Worm (Caenorhabditis elegans) whole organism, L4 larva: Measurements from ENCODE around the gene F22F7.7.

Experiments
- D1046.2 ChIP-seq: fragments of 200-800 bp; sonication (Bioruptor generic); IDR thresholded peaks from 2 replicates; pipeline ENCODE4 v1.3.6; 2022; ENCODE audit warnings: missing genetic modification characterization, missing compliant biosample characterization
- F10B5.3 ChIP-seq: sonication (generic microtip); optimal IDR thresholded peaks from 2 replicates; lab custom pipeline; 2016; ENCODE audit warnings: mild to moderate bottlenecking, missing genetic modification characterization, missing compliant biosample characterization
- F49E8.2 ChIP-seq: sonication (generic microtip); optimal IDR thresholded peaks from 2 replicates; lab custom pipeline; 2016; ENCODE audit warnings: missing compliant biosample characterization, mild to moderate bottlenecking, missing genetic modification characterization, borderline replicate concordance
- Y48G9A.11 ChIP-seq: fragments of 200-800 bp; sonication (Bioruptor generic); IDR thresholded peaks from 2 replicates; pipeline ENCODE4 v1.3.6; 2022; ENCODE audit warnings: missing genetic modification reagents, missing genetic modification characterization, missing compliant biosample characterization
- Y75B8A.6 ChIP-seq: fragments of 200-800 bp; sonication (Bioruptor generic); IDR thresholded peaks from 2 replicates; pipeline ENCODE4 v1.3.6; 2022; ENCODE audit warnings: missing genetic modification reagents, missing genetic modification characterization, missing compliant biosample characterization
- ZK546.5 ChIP-seq, 2 experiments: sonication (generic microtip); optimal IDR thresholded peaks; 2 replicates each; lab custom pipeline; 2017; ENCODE audit warnings: missing biosample characterization in 2 of 2, missing genetic modification characterization in 2 of 2
- arid-1 ChIP-seq: fragments of 200-800 bp; sonication (Bioruptor generic); conservative IDR thresholded peaks from 2 replicates; pipeline ENCODE4 v1.3.6; 2022; ENCODE audit warnings: missing genetic modification reagents, missing genetic modification characterization, missing compliant biosample characterization
- ceh-20 ChIP-seq: fragments of 200-800 bp; sonication (Bioruptor generic); IDR thresholded peaks from 2 replicates; pipeline ENCODE4 v1.3.6; 2022; ENCODE audit warnings: missing genetic modification reagents, missing genetic modification characterization, missing compliant biosample characterization
- ceh-28 ChIP-seq: fragments of 150-350 bp; optimal IDR thresholded peaks from 2 replicates; lab custom pipeline; 2014; ENCODE audit warnings: missing biosample characterization, missing genetic modification reagents, missing genetic modification characterization
- ceh-82 ChIP-seq: sonication (generic microtip); optimal IDR thresholded peaks from 2 replicates; lab custom pipeline; 2017; ENCODE audit warnings: missing biosample characterization, missing genetic modification characterization
- dmd-6 ChIP-seq: fragments of 200-800 bp; sonication (Bioruptor generic); IDR thresholded peaks from 2 replicates; pipeline ENCODE4 v1.3.6; 2022; ENCODE audit warnings: missing genetic modification reagents, missing genetic modification characterization, missing compliant biosample characterization
- dpl-1 ChIP-seq: fragments of 150-350 bp; optimal IDR thresholded peaks from 2 replicates; lab custom pipeline; 2014; ENCODE audit warnings: missing biosample characterization, missing genetic modification reagents, missing genetic modification characterization
- egl-27 ChIP-seq: sonication (generic microtip); optimal IDR thresholded peaks from 3 replicates; lab custom pipeline; 2017; ENCODE audit warnings: missing biosample characterization, missing genetic modification reagents, missing genetic modification characterization
- hif-1 ChIP-seq, 2 experiments: sonication (generic microtip); optimal IDR thresholded peaks; 2 replicates each; lab custom pipeline; 2016 to 2017; ENCODE audit warnings: missing compliant biosample characterization in 2 of 2, missing genetic modification characterization in 2 of 2, missing genetic modification reagents in 2 of 2, missing genotype in 2 of 2, mild to moderate bottlenecking in 1 of 2
- hlh-11 ChIP-seq: fragments of 200-800 bp; sonication (Bioruptor generic); optimal IDR thresholded peaks from 2 replicates; lab custom pipeline; 2018; ENCODE audit warnings: mild to moderate bottlenecking, missing genetic modification characterization, missing compliant biosample characterization
- hlh-30 ChIP-seq: sonication (generic microtip); optimal IDR thresholded peaks from 2 replicates; lab custom pipeline; 2017; ENCODE audit warnings: antibody characterized with exemption, mild to moderate bottlenecking, missing genetic modification characterization, missing compliant biosample characterization; ENCODE audit not compliant: insufficient read depth
- hmg-1.1 ChIP-seq: fragments of 200-800 bp; sonication (Bioruptor generic); IDR thresholded peaks from 2 replicates; pipeline ENCODE4 v1.3.6; 2022; ENCODE audit warnings: missing genetic modification reagents, missing genetic modification characterization, missing compliant biosample characterization
- jun-1 ChIP-seq: fragments of 150-350 bp; optimal IDR thresholded peaks from 2 replicates; lab custom pipeline; 2014; ENCODE audit warnings: missing biosample characterization, missing genetic modification reagents, missing genetic modification characterization
- lin-29 ChIP-seq: fragments of 200-800 bp; sonication (Bioruptor generic); IDR thresholded peaks from 2 replicates; pipeline ENCODE4 v1.3.6; 2022; ENCODE audit warnings: missing genetic modification reagents, missing genetic modification characterization, missing compliant biosample characterization
- lin-38 ChIP-seq: fragments of 200-800 bp; sonication (Bioruptor generic); IDR thresholded peaks from 2 replicates; pipeline ENCODE4 v1.3.6; 2022; ENCODE audit warnings: missing genetic modification reagents, missing genetic modification characterization, missing compliant biosample characterization
- mdl-1 ChIP-seq, 2 experiments: fragments of 150-350 bp in 1 of 2; sonication (generic microtip) in 1 of 2; optimal IDR thresholded peaks; 2 replicates each; lab custom pipeline; 2014 to 2017; ENCODE audit warnings: missing biosample characterization in 2 of 2, missing genetic modification characterization in 2 of 2
- nhr-102 ChIP-seq: sonication (generic microtip); optimal IDR thresholded peaks from 2 replicates; lab custom pipeline; 2016; ENCODE audit warnings: mild to moderate bottlenecking, missing genetic modification characterization, moderate library complexity, missing compliant biosample characterization
- nhr-237 ChIP-seq: sonication (generic microtip); optimal IDR thresholded peaks from 2 replicates; lab custom pipeline; 2017; ENCODE audit warnings: missing biosample characterization, missing genetic modification characterization
- nhr-25 ChIP-seq: sonication (generic microtip); optimal IDR thresholded peaks from 2 replicates; lab custom pipeline; 2017; ENCODE audit warnings: missing genetic modification characterization, mild to moderate bottlenecking, missing compliant biosample characterization, antibody characterized with exemption, moderate library complexity, borderline replicate concordance; ENCODE audit not compliant: insufficient read depth
- nhr-41 ChIP-seq: fragments of 200-800 bp; sonication (Bioruptor generic); IDR thresholded peaks from 2 replicates; pipeline ENCODE4 v1.3.6; 2022; ENCODE audit warnings: missing genetic modification reagents, missing genetic modification characterization, missing compliant biosample characterization
- nhr-42 ChIP-seq: fragments of 200-800 bp; sonication (Bioruptor generic); IDR thresholded peaks from 2 replicates; pipeline ENCODE4 v1.3.6; 2022; ENCODE audit warnings: missing genetic modification characterization, missing compliant biosample characterization
- nhr-6 ChIP-seq: fragments of 150-350 bp; optimal IDR thresholded peaks from 2 replicates; lab custom pipeline; 2014; ENCODE audit warnings: missing biosample characterization, missing genetic modification characterization
- saeg-2 ChIP-seq: fragments of 200-800 bp; sonication (Bioruptor generic); IDR thresholded peaks from 2 replicates; pipeline ENCODE4 v1.3.6; 2022; ENCODE audit warnings: missing genetic modification reagents, missing genetic modification characterization, missing compliant biosample characterization
- sdz-12 ChIP-seq: fragments of 200-800 bp; sonication (Bioruptor generic); optimal IDR thresholded peaks from 2 replicates; lab custom pipeline; 2018; ENCODE audit warnings: mild to moderate bottlenecking, missing genetic modification characterization, missing compliant biosample characterization
- snpc-1.2 ChIP-seq: fragments of 200-800 bp; sonication (Bioruptor generic); IDR thresholded peaks from 2 replicates; pipeline ENCODE4 v1.3.6; 2022; ENCODE audit warnings: missing genetic modification reagents, missing genetic modification characterization, missing compliant biosample characterization
- spr-1 ChIP-seq: sonication (generic microtip); optimal IDR thresholded peaks from 2 replicates; lab custom pipeline; 2016; ENCODE audit warnings: mild to moderate bottlenecking, missing genetic modification characterization, missing compliant biosample characterization
- tag-97 ChIP-seq: fragments of 200-800 bp; sonication (Bioruptor generic); IDR thresholded peaks from 2 replicates; pipeline ENCODE4 v1.3.6; 2022; ENCODE audit warnings: missing genetic modification characterization, missing compliant biosample characterization
- unc-130 ChIP-seq: sonication (generic microtip); optimal IDR thresholded peaks from 2 replicates; lab custom pipeline; 2016; ENCODE audit warnings: missing genetic modification reagents, missing genetic modification characterization, missing compliant biosample characterization
- unc-62 ChIP-seq, 3 experiments: fragments of 150-350 bp in 1 of 3; sonication (generic microtip); optimal IDR thresholded peaks in 2 of 3; peaks in 1 of 3; 1 replicate in 1 of 3; 2 replicates in 2 of 3; lab custom pipeline; 2014 to 2017; ENCODE audit warnings: missing biosample characterization in 3 of 3, missing genetic modification characterization in 3 of 3, missing genetic modification reagents in 3 of 3, missing genotype in 1 of 3
- zag-1 ChIP-seq: fragments of 150-350 bp; optimal IDR thresholded peaks from 2 replicates; lab custom pipeline; 2014; ENCODE audit warnings: missing biosample characterization, missing genetic modification characterization
- zfp-3 ChIP-seq: fragments of 200-800 bp; sonication (Bioruptor generic); conservative IDR thresholded peaks from 2 replicates; pipeline ENCODE4 v1.3.6; 2022; ENCODE audit warnings: missing genetic modification reagents, missing genetic modification characterization, missing compliant biosample characterization
- zip-2 ChIP-seq: fragments of 150-350 bp; optimal IDR thresholded peaks from 2 replicates; lab custom pipeline; 2014; ENCODE audit warnings: missing biosample characterization, missing genetic modification characterization
- ztf-11 ChIP-seq: fragments of 150-350 bp; optimal IDR thresholded peaks from 2 replicates; lab custom pipeline; 2014; ENCODE audit warnings: missing biosample characterization, missing genetic modification characterization

The F22F7.7 gene

DNA sequence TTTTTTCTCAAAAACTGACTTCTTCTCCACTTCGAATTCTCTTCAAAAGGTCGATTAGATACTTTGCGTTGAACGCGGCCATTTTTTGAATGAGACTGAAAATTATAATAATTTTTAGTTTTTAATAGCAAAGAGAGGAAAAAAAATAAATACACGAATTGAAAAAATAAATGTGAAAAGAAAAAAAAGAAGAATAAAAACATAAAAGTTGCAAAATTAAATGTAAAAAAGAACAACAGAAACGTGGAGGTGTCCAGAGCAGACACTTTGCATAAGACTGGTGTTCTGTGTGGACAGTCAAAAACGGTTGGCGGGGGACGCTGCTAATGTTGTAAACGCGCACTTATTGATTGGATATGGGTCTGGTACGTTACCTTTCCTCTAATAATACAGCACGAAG is 19.5 kb upstream of the F22F7.7 start, which contains the start of gene C45H4.14:
TSS of gene C45H4.14 (minus strand) at position 101 of the 400 bp plus-strand sequence.
- no peak for TF ChIP-seq jun-1 (tag; lab: Kevin White, UChicago)
- no peak for TF ChIP-seq lin-38
- no peak for TF ChIP-seq F10B5.3 (tag; lab: Kevin White, UChicago)
- no peak for TF ChIP-seq nhr-42 (GFP tag; lab: Robert Waterston, UW)
- TF ChIP-seq hmg-1.1: no peak
- no peak for TF ChIP-seq ceh-20 (GFP tag; lab: Robert Waterston, UW)
- TF ChIP-seq nhr-102: no peak
- no peak for TF ChIP-seq ZK546.5 (tag; optimal IDR thresholded peaks at IDR 0.05; lab: Kevin White, UChicago)
- no peak for TF ChIP-seq zfp-3 (GFP tag; lab: Robert Waterston, UW)
- TF ChIP-seq Y75B8A.6 (GFP tag; lab: Robert Waterston, UW): no peak
- TF ChIP-seq unc-62 (GFP tag; optimal IDR thresholded peaks at IDR 0.05 in 1 of 2; lab: Kevin White, UChicago): no peak
- no peak for TF ChIP-seq unc-62 (tag; optimal IDR thresholded peaks at IDR 0.05; lab: Kevin White, UChicago)
- no peak for TF ChIP-seq hlh-30 (tag; lab: Kevin White, UChicago)
- TF ChIP-seq nhr-6 (tag; lab: Kevin White, UChicago): no peak
- TF ChIP-seq ceh-28: no peak

DNA sequence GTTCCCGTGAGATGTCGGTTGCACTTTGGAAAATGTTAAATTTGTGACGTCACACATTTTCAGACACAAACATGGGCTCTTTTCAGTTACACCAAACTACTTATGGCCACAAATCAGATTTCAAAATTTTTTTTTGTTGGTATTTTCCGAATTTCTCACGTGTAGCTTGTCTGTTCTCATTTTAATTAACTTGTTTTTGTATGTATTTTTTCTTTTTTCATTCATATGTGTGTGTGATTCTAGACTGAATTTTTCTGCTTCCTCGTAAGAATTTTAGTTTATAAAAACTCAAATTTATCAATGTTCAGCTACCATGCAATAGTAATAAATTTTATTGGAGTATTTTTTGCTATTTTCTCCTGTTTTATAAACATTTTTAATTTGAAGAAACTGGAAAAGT is 17.0 kb upstream of the F22F7.7 start, which contains the start of gene srbc-22:
TSS of gene srbc-22 (plus strand) at position 301 of the 400 bp plus-strand sequence.
- TF ChIP-seq snpc-1.2 (GFP tag; lab: Robert Waterston, UW): no peak

DNA sequence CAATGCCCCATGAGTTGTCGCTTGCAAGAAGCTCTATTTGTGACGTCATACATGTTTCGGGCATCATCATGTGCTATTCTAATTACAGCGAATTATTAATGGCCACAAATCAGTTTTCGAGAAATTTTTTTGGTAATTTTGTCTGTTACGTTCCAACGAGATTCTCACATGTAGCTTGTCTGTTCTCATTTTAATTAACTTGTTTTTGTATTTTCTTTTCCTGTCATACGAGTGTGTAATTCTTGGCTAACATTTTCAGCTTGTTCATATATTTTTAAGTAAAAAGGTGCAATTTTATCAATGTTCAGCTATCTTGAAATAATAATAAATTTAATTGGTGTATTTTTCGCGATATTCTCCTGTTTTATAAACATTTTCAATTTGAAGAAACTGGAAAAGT is 15.4 kb upstream of the F22F7.7 start, which contains the start of gene srbc-21:
TSS of gene srbc-21 (plus strand) at position 301 of the 400 bp plus-strand sequence.
- no peak for TF ChIP-seq arid-1
- TF ChIP-seq ceh-82 (tag; lab: Kevin White, UChicago): no peak
- no peak for TF ChIP-seq nhr-237 (tag; lab: Kevin White, UChicago)
- no peak for TF ChIP-seq mdl-1 (tag; optimal IDR thresholded peaks at IDR 0.05; lab: Kevin White, UChicago)
- no peak for TF ChIP-seq hif-1 (tag; optimal IDR thresholded peaks at IDR 0.05; lab: Kevin White, UChicago)
- TF ChIP-seq ceh-28: no peak
- no peak for TF ChIP-seq hmg-1.1
- TF ChIP-seq snpc-1.2 (GFP tag; lab: Robert Waterston, UW): no peak
- TF ChIP-seq hlh-11 (tag; lab: Kevin White, UChicago): no peak
- TF ChIP-seq lin-29 (GFP tag; lab: Robert Waterston, UW): no peak

DNA sequence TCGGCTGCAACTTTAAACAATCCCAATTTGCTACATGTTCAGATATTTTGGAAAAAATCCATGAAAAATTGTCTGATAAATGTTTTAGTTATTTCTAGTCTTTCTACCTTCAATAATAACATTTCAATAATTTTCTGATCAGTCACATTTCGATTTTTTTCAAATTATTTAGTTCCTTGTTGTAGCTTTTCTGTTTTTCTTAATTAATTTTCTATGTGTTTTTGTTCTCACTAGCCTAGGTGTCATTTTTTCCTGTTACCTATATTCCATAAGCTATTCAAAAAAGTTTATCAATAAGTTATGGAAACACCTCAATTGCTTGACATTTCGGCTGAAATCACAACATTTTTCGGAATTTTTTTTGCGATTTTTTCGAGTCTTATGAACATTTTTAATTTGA is 13.4 kb upstream of the F22F7.7 start, which contains the start of gene srbc-23:
TSS of gene srbc-23 (plus strand) at position 301 of the 400 bp plus-strand sequence.
- TF ChIP-seq dmd-6 (GFP tag; lab: Robert Waterston, UW) (no peak), nhr-25 (tag; lab: Kevin White, UChicago) (no peak), dpl-1 (GFP tag; lab: Kevin White, UChicago) (no peak), nhr-41 (GFP tag; lab: Robert Waterston, UW) (no peak), D1046.2 (no peak), egl-27 (tag; lab: Kevin White, UChicago) (no peak), saeg-2 (GFP tag; lab: Robert Waterston, UW) (no peak), zip-2 (no peak), ztf-11 (tag; lab: Kevin White, UChicago) (no peak)

DNA sequence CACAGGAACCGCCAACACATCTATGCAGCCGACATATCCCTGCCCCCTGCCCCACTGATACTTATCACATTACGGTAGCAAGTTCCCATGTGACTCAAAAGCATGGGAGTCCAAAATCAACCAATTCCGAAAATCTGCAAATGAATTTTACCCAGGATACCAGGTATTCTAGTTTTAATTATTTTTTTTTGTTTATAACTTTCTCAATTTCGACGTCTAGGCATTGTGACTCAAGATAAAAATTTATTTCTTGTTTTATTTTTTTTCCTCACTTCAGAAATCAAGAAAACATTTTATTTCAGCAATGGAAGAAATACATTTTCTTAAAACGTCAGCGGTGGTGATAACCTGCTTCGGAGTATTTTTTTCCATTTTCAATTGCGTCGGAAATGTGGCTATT is 11.6 kb upstream of the F22F7.7 start, which contains the start of gene srbc-24:
TSS of gene srbc-24 (plus strand) at position 301 of the 400 bp plus-strand sequence.
- no peak for TF ChIP-seq egl-27 (tag; lab: Kevin White, UChicago)
- TF ChIP-seq spr-1 (tag; lab: Kevin White, UChicago): no peak
- TF ChIP-seq nhr-102: no peak
- TF ChIP-seq ZK546.5 (tag; optimal IDR thresholded peaks at IDR 0.05; lab: Kevin White, UChicago): no peak
- no peak for TF ChIP-seq Y48G9A.11 (GFP tag; lab: Robert Waterston, UW)
- TF ChIP-seq F49E8.2 (tag; lab: Kevin White, UChicago): no peak
- no peak for TF ChIP-seq zag-1 (tag; lab: Kevin White, UChicago)
- no peak for TF ChIP-seq tag-97 (GFP tag; lab: Robert Waterston, UW)
- no peak for TF ChIP-seq unc-130
- no peak for TF ChIP-seq sdz-12 (GFP tag; lab: Kevin White, UChicago)
- no peak for TF ChIP-seq ceh-28
